Worm (Caenorhabditis elegans) whole organism, young adult: ENCODE data around the gene K02A6.2.

Experiments used
- B0019.2 ChIP-seq: fragments of 200-800 bp; sonication (Bioruptor generic); conservative IDR thresholded peaks from 2 replicates; pipeline ENCODE4 v1.3.6; 2022; ENCODE audit warnings: missing genetic modification reagents, missing genetic modification characterization, missing compliant biosample characterization
- B0336.3 ChIP-seq: fragments of 200-800 bp; sonication (Bioruptor generic); IDR thresholded peaks from 2 replicates; pipeline ENCODE4 v1.3.6; 2022; ENCODE audit warnings: missing genetic modification characterization, missing compliant biosample characterization
- F23B12.7 ChIP-seq: sonication (generic microtip); optimal IDR thresholded peaks from 2 replicates; lab custom pipeline; 2017; ENCODE audit warnings: missing genetic modification characterization, mild to moderate bottlenecking, missing compliant biosample characterization, antibody characterized with exemption, moderate library complexity; ENCODE audit not compliant: insufficient read depth
- F52B5.7 ChIP-seq: sonication (generic microtip); optimal IDR thresholded peaks from 2 replicates; lab custom pipeline; 2016; ENCODE audit warnings: mild to moderate bottlenecking, missing genetic modification characterization, missing compliant biosample characterization
- F55B11.4 ChIP-seq: sonication (generic microtip); optimal IDR thresholded peaks from 2 replicates; lab custom pipeline; 2016; ENCODE audit warnings: missing compliant biosample characterization, missing genetic modification characterization, borderline replicate concordance; ENCODE audit not compliant: insufficient read depth
- F57C9.4 ChIP-seq: sonication (generic microtip); optimal IDR thresholded peaks from 2 replicates; lab custom pipeline; 2017; ENCODE audit warnings: mild to moderate bottlenecking, missing genetic modification characterization, missing compliant biosample characterization
- Y53F4B.3 ChIP-seq: fragments of 200-800 bp; sonication (Bioruptor generic); IDR thresholded peaks from 2 replicates; pipeline ENCODE4 v1.3.6; 2022; ENCODE audit warnings: missing genetic modification reagents, missing genetic modification characterization, missing compliant biosample characterization
- Y53G8AR.9 ChIP-seq: fragments of 200-800 bp; sonication (Bioruptor generic); conservative IDR thresholded peaks from 2 replicates; pipeline ENCODE4 v1.3.6; 2022; ENCODE audit warnings: missing genetic modification reagents, missing genetic modification characterization, missing compliant biosample characterization
- Y95B8A.8 ChIP-seq: fragments of 200-800 bp; sonication (Bioruptor generic); IDR thresholded peaks from 2 replicates; pipeline ENCODE4 v1.3.6; 2022; ENCODE audit warnings: missing genetic modification reagents, missing genetic modification characterization, missing compliant biosample characterization
- attf-3 ChIP-seq: fragments of 200-800 bp; sonication (Bioruptor generic); conservative IDR thresholded peaks from 2 replicates; pipeline ENCODE4 v1.3.6; 2022; ENCODE audit warnings: missing genetic modification reagents, missing genetic modification characterization, missing compliant biosample characterization
- attf-6 ChIP-seq: fragments of 200-800 bp; sonication (Bioruptor generic); IDR thresholded peaks from 2 replicates; pipeline ENCODE4 v1.3.6; 2022; ENCODE audit warnings: missing genetic modification reagents, missing genetic modification characterization, missing compliant biosample characterization
- ccch-3 ChIP-seq: fragments of 200-800 bp; sonication (Bioruptor generic); optimal IDR thresholded peaks from 2 replicates; lab custom pipeline; 2018; ENCODE audit warnings: mild to moderate bottlenecking, missing genetic modification characterization, missing compliant biosample characterization
- cebp-1 ChIP-seq, 2 experiments: fragments of 200-800 bp in 1 of 2; sonication (Bioruptor generic) in 1 of 2; sonication (generic microtip) in 1 of 2; IDR thresholded peaks in 1 of 2; optimal IDR thresholded peaks in 1 of 2; 2 replicates each; pipeline versions ENCODE4 v1.3.6 to Lab custom; 2017 to 2022; ENCODE audit warnings: missing compliant biosample characterization in 2 of 2, missing genetic modification characterization in 2 of 2, mild to moderate bottlenecking in 1 of 2, missing genetic modification reagents in 1 of 2, moderate library complexity in 1 of 2
- die-1 ChIP-seq: sonication (generic microtip); optimal IDR thresholded peaks from 2 replicates; lab custom pipeline; 2016; ENCODE audit warnings: missing genotype, mild to moderate bottlenecking, missing genetic modification characterization, missing compliant biosample characterization
- dox-1 ChIP-seq: fragments of 200-800 bp; sonication (Bioruptor generic); IDR thresholded peaks from 2 replicates; pipeline ENCODE4 v1.3.6; 2022; ENCODE audit warnings: missing genetic modification reagents, missing genetic modification characterization, missing compliant biosample characterization
- ets-4 ChIP-seq: fragments of 200-800 bp; sonication (Bioruptor generic); optimal IDR thresholded peaks from 2 replicates; lab custom pipeline; 2018; ENCODE audit warnings: mild to moderate bottlenecking, missing genetic modification characterization, missing compliant biosample characterization
- lin-35 ChIP-seq, 3 experiments: fragments of 150-350 bp in 2 of 3; sonication (generic microtip) in 1 of 3; optimal IDR thresholded peaks; 2 replicates each; lab custom pipeline; 2014 to 2018; ENCODE audit warnings: missing biosample characterization in 3 of 3, missing genetic modification characterization in 3 of 3, missing genetic modification reagents in 3 of 3
- lin-54 ChIP-seq: fragments of 200-800 bp; sonication (Bioruptor generic); optimal IDR thresholded peaks from 2 replicates; lab custom pipeline; 2018; ENCODE audit warnings: mild to moderate bottlenecking, missing genetic modification characterization, missing compliant biosample characterization
- lsl-1 ChIP-seq: fragments of 200-800 bp; sonication (Bioruptor generic); optimal IDR thresholded peaks from 2 replicates; lab custom pipeline; 2018; ENCODE audit warnings: mild to moderate bottlenecking, missing genetic modification characterization, moderate library complexity, missing compliant biosample characterization
- madf-3 ChIP-seq: fragments of 200-800 bp; sonication (Bioruptor generic); IDR thresholded peaks from 2 replicates; pipeline ENCODE4 v1.3.6; 2022; ENCODE audit warnings: missing genetic modification reagents, missing genetic modification characterization, missing compliant biosample characterization
- madf-8 ChIP-seq: fragments of 200-800 bp; sonication (Bioruptor generic); conservative IDR thresholded peaks from 2 replicates; pipeline ENCODE4 v1.3.6; 2022; ENCODE audit warnings: missing genetic modification reagents, missing genetic modification characterization, missing compliant biosample characterization
- nfya-1 ChIP-seq: sonication (generic microtip); optimal IDR thresholded peaks from 2 replicates; lab custom pipeline; 2017; ENCODE audit warnings: antibody characterized with exemption, missing compliant biosample characterization, missing genetic modification characterization, borderline replicate concordance; ENCODE audit not compliant: insufficient read depth
- nfyb-1 ChIP-seq: fragments of 200-800 bp; sonication (Bioruptor generic); IDR thresholded peaks from 2 replicates; pipeline ENCODE4 v1.3.6; 2022; ENCODE audit warnings: missing genetic modification reagents, missing genetic modification characterization, missing compliant biosample characterization
- pha-4 ChIP-seq: fragments of 150-350 bp; sonication (generic microtip); optimal IDR thresholded peaks from 2 replicates; lab custom pipeline; 2014; ENCODE audit warnings: missing biosample characterization, missing genetic modification reagents, missing genetic modification characterization
- rec-8 ChIP-seq, 2 experiments: sonication (generic microtip); optimal IDR thresholded peaks; 2 replicates each; lab custom pipeline; 2016; ENCODE audit warnings: mild to moderate bottlenecking in 2 of 2, missing genetic modification characterization in 2 of 2, missing genetic modification reagents in 2 of 2, missing genotype in 2 of 2, missing biosample characterization in 1 of 2, missing compliant biosample characterization in 1 of 2, moderate library complexity in 1 of 2
- rpc-1 ChIP-seq, 2 experiments: fragments of 150-350 bp in 1 of 2; sonication (generic microtip) in 1 of 2; optimal IDR thresholded peaks; 2 replicates each; lab custom pipeline; 2014 to 2018; ENCODE audit warnings: missing biosample characterization in 1 of 2, missing genetic modification characterization in 1 of 2, missing genetic modification reagents in 1 of 2, missing genotype in 1 of 2
- snpc-3.4 ChIP-seq: sonication (generic microtip); optimal IDR thresholded peaks from 2 replicates; lab custom pipeline; 2017; ENCODE audit warnings: missing genetic modification characterization, mild to moderate bottlenecking, missing compliant biosample characterization, antibody characterized with exemption, moderate library complexity, missing genotype, missing genetic modification reagents
- sptf-2 ChIP-seq: fragments of 200-800 bp; sonication (Bioruptor generic); optimal IDR thresholded peaks from 2 replicates; lab custom pipeline; 2018; ENCODE audit warnings: mild to moderate bottlenecking, missing genetic modification characterization, missing compliant biosample characterization
- unc-130 ChIP-seq: sonication (generic microtip); optimal IDR thresholded peaks from 2 replicates; lab custom pipeline; 2016; ENCODE audit warnings: missing genetic modification reagents, missing genetic modification characterization, missing compliant biosample characterization
- unc-62 ChIP-seq: fragments of 150-350 bp; optimal IDR thresholded peaks from 2 replicates; lab custom pipeline; 2014; ENCODE audit warnings: missing biosample characterization, missing genetic modification reagents, missing genetic modification characterization
- ztf-18 ChIP-seq: sonication (generic microtip); optimal IDR thresholded peaks from 2 replicates; lab custom pipeline; 2016; ENCODE audit warnings: missing genotype, mild to moderate bottlenecking, missing genetic modification characterization, missing compliant biosample characterization
- ztf-26 ChIP-seq: sonication (generic microtip); optimal IDR thresholded peaks from 2 replicates; lab custom pipeline; 2017; ENCODE audit warnings: missing genetic modification characterization, missing compliant biosample characterization
- ztf-28 ChIP-seq: fragments of 200-800 bp; sonication (Bioruptor generic); IDR thresholded peaks from 2 replicates; pipeline ENCODE4 v1.3.6; 2022; ENCODE audit warnings: missing genetic modification reagents, missing genetic modification characterization, missing compliant biosample characterization
- ztf-6 ChIP-seq: fragments of 200-800 bp; sonication (Bioruptor generic); IDR thresholded peaks from 2 replicates; pipeline ENCODE4 v1.3.6; 2022; ENCODE audit warnings: missing genetic modification reagents, missing genetic modification characterization, missing compliant biosample characterization

The K02A6.2 gene

DNA sequence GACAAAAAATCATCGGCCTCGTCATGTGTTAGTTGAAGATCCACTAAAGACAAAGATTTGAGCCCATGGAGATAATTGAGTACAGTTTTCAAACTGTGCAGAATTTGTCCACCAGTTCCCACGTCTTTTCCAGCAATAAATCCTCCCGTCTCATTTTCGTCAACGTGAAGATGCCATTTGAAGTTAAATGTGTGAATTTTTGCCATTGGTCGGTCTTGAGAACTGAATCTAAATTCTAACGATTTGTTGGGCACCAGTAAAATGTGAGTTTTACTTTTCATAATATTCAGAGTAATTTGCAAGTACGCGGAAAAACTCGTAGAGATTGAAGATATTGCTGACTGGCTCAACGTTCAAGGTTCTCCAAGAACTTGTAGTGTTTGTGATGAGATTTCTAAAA is 5.8 kb upstream of the K02A6.2 start:
- TF ChIP-seq rec-8 (tag; optimal IDR thresholded peaks at IDR 0.05; lab: Kevin White, UChicago) (no peak), nfyb-1 (no peak), B0019.2 (GFP tag; lab: Robert Waterston, UW) (no peak), F52B5.7 (tag; lab: Kevin White, UChicago) (no peak), ztf-6 (GFP tag; lab: Robert Waterston, UW) (no peak), lin-35 (GFP tag; optimal IDR thresholded peaks at IDR 0.05; lab: Kevin White, UChicago) (no peak), Y53F4B.3 (GFP tag; lab: Robert Waterston, UW) (no peak), ztf-28 (GFP tag; lab: Robert Waterston, UW) (no peak), ztf-26 (tag; lab: Kevin White, UChicago) (no peak), F55B11.4 (tag; lab: Kevin White, UChicago) (no peak), F57C9.4 (tag; lab: Kevin White, UChicago) (no peak), lsl-1 (GFP tag; lab: Kevin White, UChicago) (no peak), cebp-1 (GFP tag; IDR thresholded peaks at IDR 0.05; lab: Robert Waterston, UW) (no peak), cebp-1 (tag; optimal IDR thresholded peaks at IDR 0.05; lab: Kevin White, UChicago) (no peak), attf-6 (GFP tag; lab: Robert Waterston, UW) (no peak), snpc-3.4 (tag; lab: Kevin White, UChicago) (no peak), unc-130 (GFP tag; lab: Kevin White, UChicago) (no peak), die-1 (tag; lab: Kevin White, UChicago) (no peak), nfya-1 (tag; lab: Kevin White, UChicago) (no peak)
- TF ChIP-seq, all 124 proteins: peak for 0

DNA sequence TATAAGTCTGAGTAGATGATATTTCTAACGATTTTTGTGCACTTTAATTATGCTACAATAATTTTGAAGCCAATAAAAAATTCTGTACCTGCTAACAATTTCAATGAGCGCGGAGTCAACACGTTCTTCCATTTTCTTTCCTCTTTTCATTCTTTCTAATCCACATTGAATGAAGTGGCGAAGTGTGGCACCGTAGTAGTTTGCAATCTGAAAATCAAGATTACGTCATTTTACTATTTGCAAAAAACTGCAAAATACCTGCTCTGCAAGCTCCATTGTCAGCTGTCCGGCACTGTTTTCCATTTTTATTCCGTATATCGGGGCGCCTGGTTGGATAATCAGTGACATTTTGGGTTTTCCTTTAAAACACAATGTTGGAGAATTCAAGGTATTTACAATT is 4.4 kb upstream of the K02A6.2 start:
- TF ChIP-seq B0336.3 (GFP tag; lab: Robert Waterston, UW) (0 out of 2 replicates have a peak, but pooled peaks have one; percentile 8), madf-8 (GFP tag; lab: Robert Waterston, UW) (no peak)

DNA sequence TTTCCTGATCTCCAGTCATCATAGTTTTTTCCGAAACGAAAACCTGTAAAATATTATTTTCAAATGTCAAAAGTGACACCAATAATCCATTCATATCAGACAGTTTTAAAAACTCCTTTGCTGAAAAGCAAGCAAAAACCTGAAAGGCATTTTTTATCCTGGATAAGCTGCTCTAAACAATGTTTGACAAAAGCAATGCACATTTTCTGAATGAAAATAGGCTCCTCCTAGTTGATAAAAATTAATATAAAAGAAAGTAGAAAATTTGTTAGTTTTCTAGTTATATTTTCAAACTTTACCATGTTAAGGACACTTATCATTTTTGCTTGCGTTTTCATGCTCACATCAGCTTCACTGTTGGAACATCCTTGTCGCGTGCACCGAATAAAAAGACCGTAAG is 5.4 kb downstream of the K02A6.2 start, which contains the start of gene K02A6.1:
K02A6.1 (plus strand) TSS at position 301 of the 400 bp plus-strand sequence.
- TF ChIP-seq ccch-3 (no peak), madf-3 (GFP tag; lab: Robert Waterston, UW) (no peak), attf-3 (GFP tag; lab: Robert Waterston, UW) (no peak), ztf-28 (GFP tag; lab: Robert Waterston, UW) (no peak), lin-54 (GFP tag; lab: Kevin White, UChicago) (no peak), F23B12.7 (tag; lab: Kevin White, UChicago) (no peak), dox-1 (GFP tag; lab: Robert Waterston, UW) (no peak), unc-62 (GFP tag; lab: Kevin White, UChicago) (no peak), ztf-18 (tag; lab: Kevin White, UChicago) (no peak), B0019.2 (GFP tag; lab: Robert Waterston, UW) (no peak), pha-4 (tag; lab: Kevin White, UChicago) (no peak), snpc-3.4 (tag; lab: Kevin White, UChicago) (no peak), sptf-2 (GFP tag; lab: Kevin White, UChicago) (no peak)

DNA sequence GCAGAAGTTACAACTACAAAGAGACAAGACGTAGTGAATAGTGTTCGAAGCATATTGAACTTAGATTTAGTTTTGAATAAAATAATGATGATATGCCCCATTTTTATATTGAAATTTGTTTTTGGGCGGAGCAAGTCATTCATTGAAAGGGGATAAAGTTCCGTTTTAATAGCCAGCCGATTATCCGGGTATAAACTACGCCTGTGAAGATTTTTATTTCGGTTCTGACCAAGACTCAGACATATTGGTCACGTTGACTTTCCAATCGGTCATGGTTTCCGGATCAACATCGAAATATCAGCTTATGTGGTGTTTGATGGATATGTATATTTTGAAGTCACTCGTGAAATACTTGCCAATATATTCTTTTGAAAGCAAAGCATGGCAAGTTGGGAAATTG is 6.2 kb downstream of the K02A6.2 start, which contains the start of gene K02A6.4:
K02A6.4 (minus strand) TSS at position 101 of the 400 bp plus-strand sequence.
- no peak for TF ChIP-seq rpc-1 (optimal IDR thresholded peaks at IDR 0.05; lab: Kevin White, UChicago)
- no peak for TF ChIP-seq rpc-1 (tag; optimal IDR thresholded peaks at IDR 0.05; lab: Kevin White, UChicago)
- no peak for TF ChIP-seq lin-35 (GFP tag; optimal IDR thresholded peaks at IDR 0.05; lab: Kevin White, UChicago)
- no peak for TF ChIP-seq ets-4 (GFP tag; lab: Kevin White, UChicago)
- no peak for TF ChIP-seq Y95B8A.8 (GFP tag; lab: Robert Waterston, UW)
- no peak for TF ChIP-seq Y53G8AR.9 (GFP tag; lab: Robert Waterston, UW)
